Worm (Caenorhabditis elegans): ENCODE data around the gene EGAP2.2.

- TF ChIP-seq ama-1 (optimal IDR thresholded peaks at IDR 0.05) = no peak
- no peak for TF ChIP-seq sea-1 (GFP tag; conservative IDR thresholded peaks at IDR 0.05)
- no peak for TF ChIP-seq ceh-13 (GFP tag; optimal IDR thresholded peaks at IDR 0.05)
Measured at ce11 chrII:5200987-5201582, 28.6 kb upstream of the EGAP2.2 start.

All from whole organism, early embryonic.